Worm (Caenorhabditis elegans) whole organism, early embryonic: ENCODE measurements around the gene kin-34.

Experiments
- B0310.2 ChIP-seq: sonication (generic microtip); optimal IDR thresholded peaks from 2 replicates; lab custom pipeline; 2016; ENCODE audit warnings: mild to moderate bottlenecking, missing genetic modification characterization, missing compliant biosample characterization
- F13C5.2 ChIP-seq: sonication (generic microtip); optimal IDR thresholded peaks from 2 replicates; lab custom pipeline; 2017; ENCODE audit warnings: mild to moderate bottlenecking, missing genetic modification characterization, inconsistent platforms, missing compliant biosample characterization
- aly-1 ChIP-seq: sonication (generic microtip); optimal IDR thresholded peaks from 2 replicates; lab custom pipeline; 2016; ENCODE audit warnings: missing genetic modification characterization, missing compliant biosample characterization
- ama-1 ChIP-seq: fragments of 150-350 bp; optimal IDR thresholded peaks from 2 replicates; lab custom pipeline; 2014
- ceh-13 ChIP-seq: fragments of 200-800 bp; sonication (Bioruptor generic); optimal IDR thresholded peaks from 2 replicates; lab custom pipeline; 2018; ENCODE audit warnings: mild to moderate bottlenecking, missing genetic modification characterization, missing compliant biosample characterization
- ceh-36 ChIP-seq: sonication (generic microtip); optimal IDR thresholded peaks from 2 replicates; lab custom pipeline; 2016; ENCODE audit warnings: missing genetic modification characterization, inconsistent platforms, missing compliant biosample characterization
- ets-7 ChIP-seq: sonication (generic microtip); optimal IDR thresholded peaks from 2 replicates; lab custom pipeline; 2016; ENCODE audit warnings: missing genotype, missing genetic modification characterization, missing compliant biosample characterization
- flt-1 ChIP-seq: fragments of 200-800 bp; sonication (Bioruptor generic); IDR thresholded peaks from 2 replicates; pipeline ENCODE4 v1.3.6; 2022; ENCODE audit warnings: missing genetic modification characterization, missing compliant biosample characterization
- hmbx-1 ChIP-seq: sonication (generic microtip); optimal IDR thresholded peaks from 2 replicates; lab custom pipeline; 2016; ENCODE audit warnings: mild to moderate bottlenecking, missing genetic modification characterization, missing compliant biosample characterization
- hmg-4 ChIP-seq: fragments of 200-800 bp; sonication (Bioruptor generic); optimal IDR thresholded peaks from 2 replicates; lab custom pipeline; 2018; ENCODE audit warnings: mild to moderate bottlenecking, missing genetic modification characterization, missing compliant biosample characterization
- hnd-1 ChIP-seq: sonication (generic microtip); optimal IDR thresholded peaks from 2 replicates; lab custom pipeline; 2016; ENCODE audit warnings: missing genetic modification characterization, missing compliant biosample characterization
- pes-1 ChIP-seq: fragments of 200-800 bp; sonication (Bioruptor generic); IDR thresholded peaks from 2 replicates; pipeline ENCODE4 v1.3.6; 2022; ENCODE audit warnings: missing genetic modification reagents, missing genetic modification characterization, missing compliant biosample characterization
- scrt-1 ChIP-seq: fragments of 200-800 bp; sonication (Bioruptor generic); IDR thresholded peaks from 2 replicates; pipeline ENCODE4 v1.3.6; 2022; ENCODE audit warnings: missing genetic modification characterization, missing compliant biosample characterization
- sea-1 ChIP-seq: fragments of 200-800 bp; sonication (Bioruptor generic); conservative IDR thresholded peaks from 2 replicates; pipeline ENCODE4 v1.3.6; 2022; ENCODE audit warnings: missing genetic modification characterization, missing compliant biosample characterization
- tbx-11 ChIP-seq: fragments of 200-800 bp; sonication (Bioruptor generic); IDR thresholded peaks from 2 replicates; pipeline ENCODE4 v1.3.6; 2022; ENCODE audit warnings: missing genetic modification characterization, missing compliant biosample characterization
- tbx-37 ChIP-seq: fragments of 200-800 bp; sonication (Bioruptor generic); conservative IDR thresholded peaks from 2 replicates; pipeline ENCODE4 v1.3.6; 2022; ENCODE audit warnings: missing genetic modification reagents, missing genetic modification characterization, missing compliant biosample characterization
- tra-4 ChIP-seq: sonication (generic microtip); optimal IDR thresholded peaks from 2 replicates; lab custom pipeline; 2017; ENCODE audit warnings: missing genetic modification characterization, missing compliant biosample characterization

Gene kin-34

DNA sequence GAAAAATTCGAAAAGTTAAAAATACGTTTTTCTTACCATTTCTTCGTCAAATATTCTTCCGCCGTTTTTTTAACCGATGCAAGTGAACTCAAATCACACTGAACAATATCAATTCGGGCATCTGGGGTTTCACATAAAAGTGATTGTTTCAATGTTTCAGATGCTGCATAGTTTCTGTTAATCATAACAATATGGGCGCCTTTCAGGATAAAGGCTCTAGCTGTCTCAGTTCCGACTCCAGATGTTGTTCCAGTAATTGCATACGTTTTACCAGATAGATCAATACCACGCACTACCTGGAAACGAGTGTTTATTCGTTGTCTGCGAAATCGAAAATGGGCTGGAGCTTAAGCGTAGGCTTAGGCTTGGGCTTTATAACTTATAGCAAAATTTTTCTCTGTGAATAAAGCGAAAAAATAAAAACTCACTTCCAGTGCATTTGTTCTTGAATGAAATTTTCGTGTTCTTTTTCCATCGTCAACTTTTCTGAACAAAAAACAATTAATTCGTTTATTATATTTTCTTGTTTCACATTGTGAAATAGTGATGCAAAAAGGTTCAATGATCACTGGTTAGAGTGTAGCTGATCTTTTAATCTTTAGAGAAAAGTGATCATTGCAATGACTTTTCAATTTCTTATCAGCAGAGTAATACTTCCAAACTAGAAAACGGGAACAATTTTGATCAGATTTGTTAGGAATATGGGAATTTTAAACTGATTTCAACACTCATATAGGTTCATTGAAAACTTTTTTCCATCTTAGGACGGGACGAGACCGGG, 34.4 kb downstream of the kin-34 start:
- TF ChIP-seq tbx-37 (GFP tag; lab: Robert Waterston, UW) (no peak), scrt-1 (GFP tag; lab: Robert Waterston, UW) (no peak), aly-1 (tag; lab: Kevin White, UChicago) (no peak), ets-7 (tag; lab: Kevin White, UChicago) (no peak), tbx-11 (GFP tag; lab: Robert Waterston, UW) (no peak), ama-1 (lab: Kevin White, UChicago) (no peak), tra-4 (no peak), hmg-4 (GFP tag; lab: Kevin White, UChicago) (no peak), pes-1 (GFP tag; lab: Robert Waterston, UW) (no peak)

DNA sequence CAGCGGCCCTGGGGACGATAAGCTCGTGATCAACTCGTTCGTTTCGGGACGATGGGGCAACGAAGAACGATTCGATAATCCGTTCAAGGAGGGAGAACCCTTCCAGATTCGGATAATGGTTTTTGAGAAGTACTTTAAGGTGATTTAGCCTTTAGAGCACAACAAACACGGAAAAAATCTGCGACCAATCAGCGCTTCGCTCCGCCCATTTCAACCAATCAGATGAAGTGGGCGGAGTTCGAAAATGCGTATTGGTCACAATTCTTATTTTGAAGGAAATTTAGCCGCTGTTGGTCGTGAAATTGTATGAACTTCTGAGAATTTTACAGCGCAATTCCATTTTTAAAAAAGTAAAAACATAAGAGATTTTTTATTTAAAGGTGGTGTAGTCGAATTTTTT, 39.2 kb downstream of the kin-34 start:
- TF ChIP-seq tbx-37 (GFP tag; lab: Robert Waterston, UW), result no peak
- no peak for TF ChIP-seq ceh-13 (GFP tag; lab: Kevin White, UChicago)
- TF ChIP-seq tbx-11 (GFP tag; lab: Robert Waterston, UW), result no peak
- TF ChIP-seq hmbx-1, result no peak
- TF ChIP-seq hmg-4 (GFP tag; lab: Kevin White, UChicago), result no peak
- TF ChIP-seq ets-7 (tag; lab: Kevin White, UChicago), result no peak
- TF ChIP-seq hnd-1, result no peak
- TF ChIP-seq ama-1 (lab: Kevin White, UChicago), result no peak
- TF ChIP-seq F13C5.2, result no peak
- TF ChIP-seq aly-1 (tag; lab: Kevin White, UChicago), result no peak
- TF ChIP-seq flt-1 (GFP tag; lab: Robert Waterston, UW), result no peak
- TF ChIP-seq tra-4, result no peak
- no peak for TF ChIP-seq pes-1 (GFP tag; lab: Robert Waterston, UW)
- no peak for TF ChIP-seq sea-1 (GFP tag; lab: Robert Waterston, UW)

DNA sequence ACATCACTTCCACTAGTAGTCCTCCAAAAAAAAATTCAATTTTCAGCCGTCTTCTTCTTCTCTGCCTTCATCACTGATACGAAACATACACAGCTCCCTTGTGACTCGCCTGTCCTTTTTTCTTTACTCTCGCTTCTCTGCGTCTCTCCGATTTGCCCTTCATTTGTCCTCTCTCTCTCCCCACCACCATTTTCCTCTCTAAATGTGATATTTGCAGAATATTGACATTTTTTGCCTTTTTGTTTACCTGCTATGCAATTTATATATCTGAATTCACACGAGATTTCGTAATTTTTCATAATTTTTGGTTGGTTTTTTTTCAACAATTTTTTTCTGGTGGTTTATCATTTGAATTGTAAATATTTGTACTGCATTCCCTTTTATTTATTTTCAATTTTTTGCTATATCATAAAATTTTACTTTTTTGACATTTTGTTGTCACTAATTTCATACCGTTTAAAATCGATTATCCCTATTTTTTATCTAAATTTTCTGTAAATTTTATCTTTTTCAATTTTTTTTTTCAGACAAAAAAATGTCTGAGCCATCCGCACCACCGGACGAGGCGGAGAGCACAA, 42.1 kb downstream of the kin-34 start, which contains the start of gene lec-12:
Gene lec-12, plus strand, starts transcription at position 528 of the 578 bp plus-strand sequence.
- TF ChIP-seq ets-7 (tag; lab: Kevin White, UChicago) (no peak), sea-1 (GFP tag; lab: Robert Waterston, UW) (no peak), tbx-11 (GFP tag; lab: Robert Waterston, UW) (no peak), tbx-37 (GFP tag; lab: Robert Waterston, UW) (no peak), pes-1 (GFP tag; lab: Robert Waterston, UW) (no peak), flt-1 (GFP tag; lab: Robert Waterston, UW) (no peak), tra-4 (no peak), hmg-4 (GFP tag; lab: Kevin White, UChicago) (no peak), ama-1 (lab: Kevin White, UChicago) (no peak), ceh-36 (no peak), hmbx-1 (no peak), ceh-13 (GFP tag; lab: Kevin White, UChicago) (no peak), aly-1 (tag; lab: Kevin White, UChicago) (no peak)

DNA sequence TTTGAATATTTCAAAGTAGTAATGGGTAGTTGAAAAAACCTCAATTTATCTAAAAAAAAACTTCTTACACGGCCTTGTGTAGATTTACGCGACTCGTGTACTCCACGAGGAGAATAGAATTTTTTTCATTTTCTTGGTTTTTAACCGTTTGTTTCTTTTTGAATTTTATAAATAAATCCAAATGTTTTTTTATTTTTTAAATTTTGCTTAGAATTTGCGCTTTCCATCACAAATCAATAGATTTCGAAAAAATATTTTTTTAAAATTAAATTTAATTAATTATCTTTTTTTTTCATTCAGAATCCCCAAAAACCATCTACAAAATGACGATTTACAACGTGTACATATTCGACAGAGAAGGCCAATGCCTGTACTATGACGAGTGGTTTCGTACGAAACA, 44.7 kb downstream of the kin-34 start, which contains the start of gene trpp-1:
Gene trpp-1, plus strand, starts transcription at position 301 of the 400 bp plus-strand sequence.
- TF ChIP-seq ceh-13 (GFP tag; lab: Kevin White, UChicago) (no peak), sea-1 (GFP tag; lab: Robert Waterston, UW) (no peak), ets-7 (tag; lab: Kevin White, UChicago) (no peak), tra-4 (no peak), flt-1 (GFP tag; lab: Robert Waterston, UW) (no peak), ceh-36 (no peak), aly-1 (tag; lab: Kevin White, UChicago) (no peak), hmbx-1 (no peak), hmg-4 (GFP tag; lab: Kevin White, UChicago) (no peak), tbx-37 (GFP tag; lab: Robert Waterston, UW) (no peak), tbx-11 (GFP tag; lab: Robert Waterston, UW) (no peak), ama-1 (lab: Kevin White, UChicago) (no peak), scrt-1 (GFP tag; lab: Robert Waterston, UW) (no peak), F13C5.2 (no peak), B0310.2 (tag; lab: Kevin White, UChicago) (no peak), pes-1 (GFP tag; lab: Robert Waterston, UW) (no peak), hnd-1 (no peak)

DNA sequence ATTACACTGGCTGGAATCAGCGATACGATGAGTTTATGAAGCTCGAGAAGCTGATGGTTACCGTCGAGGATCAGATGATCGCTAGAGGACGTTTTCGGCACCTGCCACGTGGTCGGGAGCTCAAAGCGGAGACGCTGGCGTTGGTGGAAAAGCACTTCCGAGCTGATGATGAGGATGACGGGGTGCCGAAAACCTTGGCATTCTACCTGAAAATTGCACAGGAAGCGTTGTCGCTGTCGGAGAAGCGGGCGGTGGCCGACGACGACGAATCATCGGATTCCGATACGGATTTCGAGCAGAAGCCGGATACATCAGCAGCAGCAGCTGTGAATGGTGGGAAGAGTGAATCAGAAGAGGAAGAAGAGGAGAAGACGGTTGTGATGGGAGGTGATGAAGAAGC, 51.2 kb downstream of the kin-34 start:
- TF ChIP-seq tbx-37 (GFP tag; lab: Robert Waterston, UW), result no peak
- no peak for TF ChIP-seq ama-1 (lab: Kevin White, UChicago)
- TF ChIP-seq F13C5.2, result no peak
- no peak for TF ChIP-seq ceh-36
- no peak for TF ChIP-seq ceh-13 (GFP tag; lab: Kevin White, UChicago)
- TF ChIP-seq ets-7 (tag; lab: Kevin White, UChicago), result no peak
- no peak for TF ChIP-seq hnd-1
- no peak for TF ChIP-seq hmbx-1
